Fruit fly (Drosophila melanogaster) whole organism, embryonic: ENCODE data around the gene Naxe.
A peak's percentile ranks its signal among the peaks of the same experiment; 100 is the strongest.

Experiments
- CG10147 ChIP-seq: fragments of 200-800 bp; sonication (Bioruptor generic); optimal IDR thresholded peaks from 2 replicates; lab custom pipeline; 2019; ENCODE audit warnings: missing biosample characterization, mild to moderate bottlenecking, missing genetic modification characterization, moderate library complexity
- CG12299 ChIP-seq: fragments of 200-800 bp; sonication (Bioruptor generic); optimal IDR thresholded peaks from 2 replicates; lab custom pipeline; 2018; ENCODE audit warnings: missing biosample characterization, mild to moderate bottlenecking, missing genetic modification characterization
- CG13424 ChIP-seq: fragments of 200-800 bp; sonication (Bioruptor generic); optimal IDR thresholded peaks from 2 replicates; lab custom pipeline; 2019; ENCODE audit warnings: missing biosample characterization, mild to moderate bottlenecking, missing genetic modification characterization, moderate library complexity
- CG13624 ChIP-seq: fragments of 200-800 bp; sonication (Bioruptor generic); optimal IDR thresholded peaks from 2 replicates; lab custom pipeline; 2016; ENCODE audit warnings: missing biosample characterization, missing genetic modification characterization
- CG14050 ChIP-seq: fragments of 200-800 bp; sonication (Bioruptor generic); IDR thresholded peaks from 3 replicates; pipeline ENCODE4 v1.3.6; 2022; ENCODE audit warnings: missing biosample characterization, missing genetic modification characterization
- CG15073 ChIP-seq: fragments of 200-800 bp; sonication (Bioruptor generic); optimal IDR thresholded peaks from 2 replicates; lab custom pipeline; 2016; ENCODE audit warnings: missing biosample characterization, missing genetic modification characterization
- CG30431 ChIP-seq: fragments of 200-800 bp; sonication (Bioruptor generic); optimal IDR thresholded peaks from 2 replicates; lab custom pipeline; 2017; ENCODE audit warnings: missing biosample characterization, missing genetic modification characterization
- CG31441 ChIP-seq: fragments of 200-800 bp; sonication (Bioruptor generic); IDR thresholded peaks from 2 replicates; pipeline ENCODE4 v1.3.6; 2022; ENCODE audit warnings: missing biosample characterization, missing genetic modification characterization
- CG32532 ChIP-seq: fragments of 200-800 bp; sonication (Bioruptor generic); IDR thresholded peaks from 2 replicates; pipeline ENCODE4 v1.3.6; 2022; ENCODE audit warnings: missing biosample characterization, missing genetic modification characterization
- CG3281 ChIP-seq: fragments of 200-800 bp; sonication (Bioruptor generic); optimal IDR thresholded peaks from 3 replicates; lab custom pipeline; 2017; ENCODE audit warnings: missing biosample characterization, mild to moderate bottlenecking, missing genetic modification characterization
- CG33557 ChIP-seq: fragments of 200-800 bp; sonication (Bioruptor generic); optimal IDR thresholded peaks from 2 replicates; lab custom pipeline; 2019; ENCODE audit warnings: missing biosample characterization, mild to moderate bottlenecking, missing genetic modification characterization, moderate library complexity
- CG7271 ChIP-seq: fragments of 200-800 bp; sonication (Bioruptor generic); optimal IDR thresholded peaks from 2 replicates; lab custom pipeline; 2018; ENCODE audit warnings: missing biosample characterization, mild to moderate bottlenecking, missing genetic modification characterization, moderate library complexity
- CG7745 ChIP-seq: fragments of 200-800 bp; sonication (Bioruptor generic); optimal IDR thresholded peaks from 2 replicates; lab custom pipeline; 2018; ENCODE audit warnings: missing biosample characterization, mild to moderate bottlenecking, missing genetic modification characterization, moderate library complexity
- CG7786 ChIP-seq: fragments of 200-800 bp; sonication (Bioruptor generic); optimal IDR thresholded peaks from 2 replicates; lab custom pipeline; 2016; ENCODE audit warnings: missing biosample characterization, missing genetic modification characterization
- CG8388 ChIP-seq: fragments of 200-800 bp; sonication (Bioruptor generic); optimal IDR thresholded peaks from 2 replicates; lab custom pipeline; 2019; ENCODE audit warnings: missing biosample characterization, mild to moderate bottlenecking, missing genetic modification characterization, moderate library complexity
- Camta ChIP-seq: fragments of 200-800 bp; sonication (Bioruptor generic); optimal IDR thresholded peaks from 2 replicates; lab custom pipeline; 2016; ENCODE audit warnings: missing biosample characterization, missing genetic modification characterization
- Dip3 ChIP-seq: fragments of 200-800 bp; sonication (Bioruptor generic); optimal IDR thresholded peaks from 3 replicates; lab custom pipeline; 2016; ENCODE audit warnings: missing biosample characterization, missing genetic modification characterization
- Drgx ChIP-seq: fragments of 200-800 bp; sonication (Bioruptor generic); IDR thresholded peaks from 2 replicates; pipeline ENCODE4 v1.3.6; 2022; ENCODE audit warnings: missing biosample characterization, missing genetic modification characterization
- Ets65A ChIP-seq: fragments of 200-800 bp; sonication (Bioruptor generic); peaks from one replicate; lab custom pipeline; 2016; ENCODE audit warnings: missing biosample characterization, missing genetic modification characterization
- Ets97D ChIP-seq: fragments of 200-800 bp; sonication (Bioruptor generic); optimal IDR thresholded peaks from 3 replicates; lab custom pipeline; 2016; ENCODE audit warnings: missing biosample characterization, missing genetic modification characterization
- GATAe ChIP-seq: fragments of 200-800 bp; sonication (Bioruptor generic); conservative IDR thresholded peaks from 2 replicates; pipeline ENCODE4 v1.3.6; 2022; ENCODE audit warnings: missing biosample characterization, missing genetic modification characterization
- HmgZ ChIP-seq: fragments of 200-800 bp; sonication (Bioruptor generic); optimal IDR thresholded peaks from 2 replicates; lab custom pipeline; 2018; ENCODE audit warnings: missing biosample characterization, mild to moderate bottlenecking, missing genetic modification characterization
- Hr39 ChIP-seq: fragments of >200 bp; optimal IDR thresholded peaks from 2 replicates; lab custom pipeline; 2017
- Hr51 ChIP-seq, 2 experiments: fragments of 200-800 bp; sonication (Bioruptor generic); optimal IDR thresholded peaks; 2 replicates in 1 of 2; 3 replicates in 1 of 2; lab custom pipeline; 2016 to 2018; ENCODE audit warnings: missing biosample characterization in 2 of 2, missing genetic modification characterization in 2 of 2, mild to moderate bottlenecking in 1 of 2, moderate library complexity in 1 of 2
- Med ChIP-seq: fragments of 200-800 bp; sonication (Bioruptor generic); peaks from one replicate; lab custom pipeline; 2016; ENCODE audit warnings: missing biosample characterization, missing genetic modification characterization, mild to moderate bottlenecking, inconsistent platforms, moderate library complexity
- NFAT ChIP-seq: fragments of 200-800 bp; sonication (Bioruptor generic); IDR thresholded peaks from 2 replicates; pipeline ENCODE4 v1.3.6; 2022; ENCODE audit warnings: missing biosample characterization, missing genetic modification characterization
- Nf-YC ChIP-seq: fragments of 200-800 bp; optimal IDR thresholded peaks from 3 replicates; lab custom pipeline; 2019; ENCODE audit warnings: missing biosample characterization, mild to moderate bottlenecking, missing genetic modification characterization, moderate library complexity
- Ptx1 ChIP-seq: fragments of 200-800 bp; sonication (Bioruptor generic); IDR thresholded peaks from 2 replicates; pipeline ENCODE4 v1.3.6; 2022; ENCODE audit warnings: missing biosample characterization, missing genetic modification characterization
- Xbp1 ChIP-seq: fragments of 200-800 bp; sonication (Bioruptor generic); optimal IDR thresholded peaks from 3 replicates; lab custom pipeline; 2016; ENCODE audit warnings: missing biosample characterization, mild to moderate bottlenecking, missing genetic modification characterization
- Xrp1 ChIP-seq: fragments of 200-800 bp; sonication (Bioruptor generic); IDR thresholded peaks from 2 replicates; pipeline ENCODE4 v1.3.6; 2022; ENCODE audit warnings: missing biosample characterization, missing genetic modification characterization
- crp ChIP-seq, 2 experiments: fragments of 200-800 bp; sonication (Bioruptor generic); optimal IDR thresholded peaks; 2 replicates in 1 of 2; 3 replicates in 1 of 2; lab custom pipeline; 2017; ENCODE audit warnings: missing biosample characterization in 2 of 2, missing genetic modification characterization in 2 of 2, mild to moderate bottlenecking in 1 of 2, moderate library complexity in 1 of 2
- esg ChIP-seq: fragments of 200-800 bp; sonication (Bioruptor generic); conservative IDR thresholded peaks from 2 replicates; pipeline ENCODE4 v1.3.6; 2022; ENCODE audit warnings: missing biosample characterization, missing genetic modification characterization
- gcm2 ChIP-seq: fragments of 200-800 bp; sonication (Bioruptor generic); optimal IDR thresholded peaks from 2 replicates; lab custom pipeline; 2016; ENCODE audit warnings: missing biosample characterization, missing genetic modification characterization
- hkb ChIP-seq, 2 experiments: fragments of 200-800 bp in 1 of 2; fragments of >200 bp in 1 of 2; sonication (Bioruptor generic) in 1 of 2; IDR thresholded peaks in 1 of 2; optimal IDR thresholded peaks in 1 of 2; 2 replicates each; pipeline versions ENCODE4 v1.3.6 to Lab custom; 2017 to 2022; ENCODE audit warnings: missing biosample characterization in 1 of 2, missing genetic modification characterization in 1 of 2
- insv ChIP-seq, 2 experiments: fragments of 200-800 bp; sonication (Bioruptor generic); optimal IDR thresholded peaks; 3 replicates each; lab custom pipeline; 2016 to 2018; ENCODE audit warnings: missing biosample characterization in 2 of 2, missing genetic modification characterization in 2 of 2
- lola ChIP-seq, 3 experiments: fragments of >200 bp in 2 of 3; fragments of 200-800 bp in 1 of 3; sonication (Bioruptor generic) in 1 of 3; optimal IDR thresholded peaks; 2 replicates each; lab custom pipeline; 2017 to 2019; ENCODE audit warnings: missing biosample characterization in 3 of 3, missing genetic modification characterization in 3 of 3, mild to moderate bottlenecking in 1 of 3, moderate library complexity in 1 of 3
- odd ChIP-seq: fragments of 200-800 bp; sonication (Bioruptor generic); optimal IDR thresholded peaks from 2 replicates; lab custom pipeline; 2017; ENCODE audit warnings: missing biosample characterization, mild to moderate bottlenecking, missing genetic modification characterization
- pan ChIP-seq, 4 experiments: fragments of >200 bp in 3 of 4; fragments of 200-800 bp in 1 of 4; sonication (Bioruptor generic) in 1 of 4; optimal IDR thresholded peaks in 3 of 4; IDR thresholded peaks in 1 of 4; 2 replicates each; pipeline versions ENCODE4 v1.3.6 to Lab custom; 2017 to 2022; ENCODE audit warnings: missing biosample characterization in 2 of 4, missing genetic modification characterization in 2 of 4, mixed read lengths in 1 of 4
- pfk ChIP-seq: fragments of 200-800 bp; sonication (Bioruptor generic); optimal IDR thresholded peaks from 2 replicates; lab custom pipeline; 2018; ENCODE audit warnings: missing biosample characterization, mild to moderate bottlenecking, missing genetic modification characterization, moderate library complexity
- schlank ChIP-seq: fragments of 200-800 bp; sonication (Bioruptor generic); optimal IDR thresholded peaks from 2 replicates; lab custom pipeline; 2018; ENCODE audit warnings: missing biosample characterization, mild to moderate bottlenecking, missing genetic modification characterization
- sens ChIP-seq: fragments of 200-800 bp; sonication (Bioruptor generic); peaks from one replicate; lab custom pipeline; 2016; ENCODE audit warnings: missing biosample characterization, missing genetic modification characterization
- shn ChIP-seq: fragments of 200-800 bp; sonication (Bioruptor generic); optimal IDR thresholded peaks from 3 replicates; lab custom pipeline; 2016; ENCODE audit warnings: missing biosample characterization, missing genetic modification characterization
- sna ChIP-seq: fragments of 200-800 bp; sonication (Bioruptor generic); IDR thresholded peaks from 2 replicates; pipeline ENCODE4 v1.3.6; 2022; ENCODE audit warnings: missing biosample characterization, missing genetic modification characterization; ENCODE audit not compliant: partially characterized antibody

Naxe gene

dm6 chrX:10127204-10127603, 41.2 kb upstream of the Naxe start:
- TF ChIP-seq Drgx (GFP tag; lab: Robert Waterston, UW) = peak; percentile 26; the same call in 1 of the 2 replicates
- TF ChIP-seq CG10147 (GFP tag; lab: Kevin White, UChicago) = no peak

- 0 out of 2 replicates have a peak, but pooled peaks have one; percentile 7 for TF ChIP-seq esg (GFP tag; lab: Robert Waterston, UW)
- TF ChIP-seq Xrp1 (GFP tag; lab: Robert Waterston, UW) = 0 out of 2 replicates have a peak, but pooled peaks have one; percentile 11
- peak; percentile 54 for TF ChIP-seq sens (GFP tag; lab: Kevin White, UChicago)
- 0 out of 2 replicates have a peak, but pooled peaks have one; percentile 12 for TF ChIP-seq Ptx1
- TF ChIP-seq insv (GFP tag; optimal IDR thresholded peaks at IDR 0.05; lab: Kevin White, UChicago) = no peak
- no peak for TF ChIP-seq pan (optimal IDR thresholded peaks at IDR 0.05; lab: Kevin White, UChicago)
- peak in 1 of 2 experiments; percentile 17 for TF ChIP-seq pan (GFP tag; optimal IDR thresholded peaks at IDR 0.05 in 1 of 2, IDR thresholded peaks at IDR 0.05 in 1 of 2)
- no peak for TF ChIP-seq hkb (optimal IDR thresholded peaks at IDR 0.05; lab: Kevin White, UChicago)
- TF ChIP-seq hkb (GFP tag; IDR thresholded peaks at IDR 0.05; lab: Robert Waterston, UW) = peak; percentile 10; the same call in 1 of the 2 replicates
- 0 out of 2 replicates have a peak, but pooled peaks have one; percentile 16 for TF ChIP-seq CG32532 (GFP tag; lab: Robert Waterston, UW)
- TF ChIP-seq Drgx (GFP tag; lab: Robert Waterston, UW) = peak; percentile 60
- TF ChIP-seq odd (GFP tag; lab: Kevin White, UChicago) = no peak
- peak; percentile 51 for TF ChIP-seq Med (GFP tag; lab: Kevin White, UChicago)
- no peak for TF ChIP-seq Camta
These were observed 39.7 kb upstream of the Naxe start for dm6 chrX:10125629-10126028.

dm6 chrX:10118333-10118732, 32.4 kb upstream of the Naxe start:
- TF ChIP-seq Nf-YC (tag; lab: Kevin White, UChicago) = no peak
- peak; percentile 54 for TF ChIP-seq sens (GFP tag; lab: Kevin White, UChicago)
- TF ChIP-seq Ets65A (GFP tag; lab: Kevin White, UChicago) = peak; percentile 37

- no peak for TF ChIP-seq schlank (tag; lab: Kevin White, UChicago)
- no peak for TF ChIP-seq Ets97D
- TF ChIP-seq CG13424 (tag; lab: Kevin White, UChicago) = no peak
- TF ChIP-seq CG33557 (GFP tag; lab: Kevin White, UChicago) = peak; percentile 44
- no peak for TF ChIP-seq gcm2
- TF ChIP-seq CG30431 (GFP tag; lab: Kevin White, UChicago) = peak; percentile 7
- TF ChIP-seq CG3281 (GFP tag; lab: Kevin White, UChicago) = no peak
- no peak for TF ChIP-seq lola (GFP tag; optimal IDR thresholded peaks at IDR 0.05; lab: Kevin White, UChicago)
- no peak for TF ChIP-seq GATAe (GFP tag; lab: Robert Waterston, UW)
- no peak for TF ChIP-seq shn (GFP tag; lab: Kevin White, UChicago)
- TF ChIP-seq Hr39 (lab: Kevin White, UChicago) = no peak
- no peak for TF ChIP-seq Hr51 (GFP tag; optimal IDR thresholded peaks at IDR 0.05; lab: Kevin White, UChicago)
- TF ChIP-seq sna (GFP tag; lab: Robert Waterston, UW) = no peak
- TF ChIP-seq HmgZ (tag; lab: Kevin White, UChicago) = no peak
- TF ChIP-seq Drgx (GFP tag; lab: Robert Waterston, UW) = no peak
- TF ChIP-seq CG7786 (GFP tag; lab: Kevin White, UChicago) = peak; percentile 3
- TF ChIP-seq CG7745 = peak; percentile 27
- peak; percentile 15; the same call in 1 of the 2 replicates for TF ChIP-seq CG31441 (GFP tag; lab: Robert Waterston, UW)
- TF ChIP-seq CG14050 (GFP tag; lab: Robert Waterston, UW) = no peak
- TF ChIP-seq NFAT = no peak
- TF ChIP-seq Xbp1 (GFP tag; lab: Kevin White, UChicago) = no peak
- no peak for TF ChIP-seq Dip3 (GFP tag; lab: Kevin White, UChicago)
- no peak for TF ChIP-seq pfk (GFP tag; lab: Kevin White, UChicago)
- TF ChIP-seq crp (GFP tag; optimal IDR thresholded peaks at IDR 0.05; lab: Kevin White, UChicago) = no peak
- TF ChIP-seq CG8388 (GFP tag; lab: Kevin White, UChicago) = no peak
- TF ChIP-seq CG13624 (GFP tag; lab: Kevin White, UChicago) = no peak
- TF ChIP-seq CG12299 (tag; lab: Kevin White, UChicago) = no peak
- TF ChIP-seq CG7271 (tag; lab: Kevin White, UChicago) = no peak
- TF ChIP-seq CG15073 (GFP tag; lab: Kevin White, UChicago) = no peak
- TF ChIP-seq sens (GFP tag; lab: Kevin White, UChicago) = peak; percentile 91
These were observed 29.7 kb upstream of the Naxe start for dm6 chrX:10115582-10116207.
